Worm (Caenorhabditis elegans) whole organism, early embryonic: Measurements from ENCODE around the gene oac-50.

Source experiments
- B0310.2 ChIP-seq: sonication (generic microtip); optimal IDR thresholded peaks from 2 replicates; lab custom pipeline; 2016; ENCODE audit warnings: mild to moderate bottlenecking, missing genetic modification characterization, missing compliant biosample characterization
- F13C5.2 ChIP-seq: sonication (generic microtip); optimal IDR thresholded peaks from 2 replicates; lab custom pipeline; 2017; ENCODE audit warnings: mild to moderate bottlenecking, missing genetic modification characterization, inconsistent platforms, missing compliant biosample characterization
- aly-1 ChIP-seq: sonication (generic microtip); optimal IDR thresholded peaks from 2 replicates; lab custom pipeline; 2016; ENCODE audit warnings: missing genetic modification characterization, missing compliant biosample characterization
- ama-1 ChIP-seq: fragments of 150-350 bp; optimal IDR thresholded peaks from 2 replicates; lab custom pipeline; 2014
- ceh-13 ChIP-seq: fragments of 200-800 bp; sonication (Bioruptor generic); optimal IDR thresholded peaks from 2 replicates; lab custom pipeline; 2018; ENCODE audit warnings: mild to moderate bottlenecking, missing genetic modification characterization, missing compliant biosample characterization
- ceh-36 ChIP-seq: sonication (generic microtip); optimal IDR thresholded peaks from 2 replicates; lab custom pipeline; 2016; ENCODE audit warnings: missing genetic modification characterization, inconsistent platforms, missing compliant biosample characterization
- ets-7 ChIP-seq: sonication (generic microtip); optimal IDR thresholded peaks from 2 replicates; lab custom pipeline; 2016; ENCODE audit warnings: missing genotype, missing genetic modification characterization, missing compliant biosample characterization
- flt-1 ChIP-seq: fragments of 200-800 bp; sonication (Bioruptor generic); IDR thresholded peaks from 2 replicates; pipeline ENCODE4 v1.3.6; 2022; ENCODE audit warnings: missing genetic modification characterization, missing compliant biosample characterization
- hmbx-1 ChIP-seq: sonication (generic microtip); optimal IDR thresholded peaks from 2 replicates; lab custom pipeline; 2016; ENCODE audit warnings: mild to moderate bottlenecking, missing genetic modification characterization, missing compliant biosample characterization
- hmg-4 ChIP-seq: fragments of 200-800 bp; sonication (Bioruptor generic); optimal IDR thresholded peaks from 2 replicates; lab custom pipeline; 2018; ENCODE audit warnings: mild to moderate bottlenecking, missing genetic modification characterization, missing compliant biosample characterization
- hnd-1 ChIP-seq: sonication (generic microtip); optimal IDR thresholded peaks from 2 replicates; lab custom pipeline; 2016; ENCODE audit warnings: missing genetic modification characterization, missing compliant biosample characterization
- pes-1 ChIP-seq: fragments of 200-800 bp; sonication (Bioruptor generic); IDR thresholded peaks from 2 replicates; pipeline ENCODE4 v1.3.6; 2022; ENCODE audit warnings: missing genetic modification reagents, missing genetic modification characterization, missing compliant biosample characterization
- scrt-1 ChIP-seq: fragments of 200-800 bp; sonication (Bioruptor generic); IDR thresholded peaks from 2 replicates; pipeline ENCODE4 v1.3.6; 2022; ENCODE audit warnings: missing genetic modification characterization, missing compliant biosample characterization
- sea-1 ChIP-seq: fragments of 200-800 bp; sonication (Bioruptor generic); conservative IDR thresholded peaks from 2 replicates; pipeline ENCODE4 v1.3.6; 2022; ENCODE audit warnings: missing genetic modification characterization, missing compliant biosample characterization
- tbx-11 ChIP-seq: fragments of 200-800 bp; sonication (Bioruptor generic); IDR thresholded peaks from 2 replicates; pipeline ENCODE4 v1.3.6; 2022; ENCODE audit warnings: missing genetic modification characterization, missing compliant biosample characterization
- tbx-37 ChIP-seq: fragments of 200-800 bp; sonication (Bioruptor generic); conservative IDR thresholded peaks from 2 replicates; pipeline ENCODE4 v1.3.6; 2022; ENCODE audit warnings: missing genetic modification reagents, missing genetic modification characterization, missing compliant biosample characterization
- tra-4 ChIP-seq: sonication (generic microtip); optimal IDR thresholded peaks from 2 replicates; lab custom pipeline; 2017; ENCODE audit warnings: missing genetic modification characterization, missing compliant biosample characterization

oac-50 gene

ce11 chrV:9079965-9080432, 6.7 kb upstream of the oac-50 start:
- no peak for TF ChIP-seq scrt-1 (GFP tag; lab: Robert Waterston, UW)
- no peak for TF ChIP-seq hnd-1 (tag; lab: Kevin White, UChicago)
- TF ChIP-seq ama-1 = no peak
- no peak for TF ChIP-seq aly-1 (tag; lab: Kevin White, UChicago)
- TF ChIP-seq ets-7 = no peak
- TF ChIP-seq tra-4 (tag; lab: Kevin White, UChicago) = no peak
- TF ChIP-seq flt-1 (GFP tag; lab: Robert Waterston, UW) = no peak

DNA sequence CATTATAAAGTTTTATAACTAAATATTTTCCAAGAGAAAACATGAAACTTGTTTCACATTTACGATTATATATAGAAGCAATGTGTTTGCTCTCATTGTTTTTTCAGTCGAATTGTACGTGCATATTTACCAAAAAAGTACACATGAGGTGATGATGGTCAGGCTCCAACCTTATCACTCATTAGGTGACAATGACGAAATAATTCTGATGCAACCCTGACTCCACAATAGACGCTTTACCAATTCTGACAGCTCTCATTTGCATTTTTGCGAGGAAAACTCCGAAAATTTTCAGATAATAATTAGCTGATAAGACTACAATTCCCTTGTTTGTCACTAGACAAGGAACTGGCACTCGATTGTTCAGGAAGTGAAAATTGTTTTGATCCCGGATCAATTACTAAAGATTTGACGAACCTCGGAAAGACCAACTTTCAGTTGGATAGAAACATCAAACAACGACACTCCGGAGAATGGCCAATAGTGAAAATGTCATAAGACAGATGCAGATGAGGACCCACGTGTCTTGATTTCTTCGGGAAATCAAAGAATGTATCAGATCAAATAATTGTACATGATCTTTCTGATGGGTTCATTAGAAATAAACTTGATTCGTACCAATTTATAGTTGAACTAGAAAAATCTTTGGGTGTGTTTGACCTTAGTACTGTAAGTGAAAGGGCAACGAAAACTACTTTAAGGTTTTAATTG, 5.6 kb upstream of the oac-50 start:
- TF ChIP-seq ceh-36 (tag; lab: Kevin White, UChicago) (no peak), tra-4 (tag; lab: Kevin White, UChicago) (no peak), ceh-13 (GFP tag; lab: Kevin White, UChicago) (no peak)

DNA sequence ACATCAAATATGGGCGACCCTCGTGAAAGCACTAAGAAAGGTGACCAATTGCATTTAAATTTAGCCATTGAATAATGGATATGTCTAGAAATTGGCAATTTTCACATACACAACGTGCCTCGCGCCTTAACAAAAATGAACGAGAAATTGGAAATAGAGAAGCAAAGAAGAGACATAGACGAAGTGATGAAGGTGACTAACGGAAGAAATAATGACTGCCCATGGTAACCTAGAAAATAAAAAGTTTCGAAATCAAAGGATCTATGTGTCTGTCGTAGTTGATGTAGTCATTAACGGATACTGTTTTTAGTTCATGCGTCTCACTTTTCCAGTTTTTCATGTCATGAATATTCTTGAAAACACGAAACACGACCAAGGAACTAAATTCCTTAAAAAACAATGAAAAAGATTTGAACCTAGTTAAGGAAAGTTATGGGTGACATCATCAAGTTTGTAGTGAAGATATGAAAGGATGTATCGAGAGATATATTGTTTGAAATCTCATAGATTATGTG, 4.8 kb upstream of the oac-50 start:
- TF ChIP-seq ceh-36 (tag; lab: Kevin White, UChicago) (no peak), ceh-13 (GFP tag; lab: Kevin White, UChicago) (no peak), scrt-1 (GFP tag; lab: Robert Waterston, UW) (no peak), tbx-11 (GFP tag; lab: Robert Waterston, UW) (no peak), ets-7 (no peak), hnd-1 (tag; lab: Kevin White, UChicago) (no peak), hmbx-1 (no peak), sea-1 (GFP tag; lab: Robert Waterston, UW) (no peak), F13C5.2 (tag; lab: Kevin White, UChicago) (no peak), hmg-4 (GFP tag; lab: Kevin White, UChicago) (no peak), B0310.2 (no peak), flt-1 (GFP tag; lab: Robert Waterston, UW) (no peak)

ce11 chrV:9076273-9076672, 2.9 kb upstream of the oac-50 start, which contains the start of gene T27E4.7:
T27E4.7 (minus strand) TSS chrV:9076322.
- no peak for TF ChIP-seq hnd-1 (tag; lab: Kevin White, UChicago)
- no peak for TF ChIP-seq F13C5.2 (tag; lab: Kevin White, UChicago)
- TF ChIP-seq flt-1 (GFP tag; lab: Robert Waterston, UW) = no peak
- TF ChIP-seq pes-1 (GFP tag; lab: Robert Waterston, UW) = no peak
- TF ChIP-seq tbx-37 (GFP tag; lab: Robert Waterston, UW) = no peak
- no peak for TF ChIP-seq scrt-1 (GFP tag; lab: Robert Waterston, UW)
- no peak for TF ChIP-seq hmbx-1
- no peak for TF ChIP-seq ceh-36 (tag; lab: Kevin White, UChicago)
- TF ChIP-seq tra-4 (tag; lab: Kevin White, UChicago) = no peak
- TF ChIP-seq ets-7 = no peak
- no peak for TF ChIP-seq ceh-13 (GFP tag; lab: Kevin White, UChicago)
- TF ChIP-seq B0310.2 = no peak
- no peak for TF ChIP-seq hmg-4 (GFP tag; lab: Kevin White, UChicago)
- TF ChIP-seq aly-1 (tag; lab: Kevin White, UChicago) = no peak
- TF ChIP-seq sea-1 (GFP tag; lab: Robert Waterston, UW) = no peak
- TF ChIP-seq tbx-11 (GFP tag; lab: Robert Waterston, UW) = no peak
- no peak for TF ChIP-seq ama-1

ce11 chrV:9075827-9076226, 2.5 kb upstream of the oac-50 start:
- no peak for TF ChIP-seq aly-1 (tag; lab: Kevin White, UChicago)
- no peak for TF ChIP-seq B0310.2
- TF ChIP-seq sea-1 (GFP tag; lab: Robert Waterston, UW) = no peak
- TF ChIP-seq flt-1 (GFP tag; lab: Robert Waterston, UW) = no peak

DNA sequence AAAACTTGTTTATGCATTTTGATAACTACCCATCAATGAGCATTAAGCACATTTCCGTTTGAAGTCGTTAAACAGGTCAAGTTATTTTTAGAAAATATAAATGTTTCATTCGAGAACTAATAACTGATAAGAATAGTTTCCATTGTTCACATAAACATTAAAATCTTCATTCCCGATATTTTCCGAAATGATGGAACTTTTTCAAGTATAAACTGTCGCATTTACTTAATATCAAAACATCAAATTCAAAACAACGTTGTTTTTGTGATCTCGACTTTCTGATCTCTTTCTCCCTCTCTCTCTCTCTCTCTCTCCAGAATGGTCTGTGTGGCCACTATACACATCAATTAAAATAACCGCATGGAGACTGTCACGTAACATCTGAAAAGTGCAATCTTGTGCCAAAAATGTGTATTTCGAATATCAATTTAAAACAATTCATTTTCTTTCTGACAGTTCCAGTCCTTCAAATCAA, 1.1 kb upstream of the oac-50 start:
- TF ChIP-seq tbx-11 (GFP tag; lab: Robert Waterston, UW) = no peak
- no peak for TF ChIP-seq ceh-36 (tag; lab: Kevin White, UChicago)
- TF ChIP-seq hmbx-1 = no peak
- no peak for TF ChIP-seq scrt-1 (GFP tag; lab: Robert Waterston, UW)

- TF ChIP-seq hmg-4 (GFP tag; lab: Kevin White, UChicago) = no peak
- no peak for TF ChIP-seq pes-1 (GFP tag; lab: Robert Waterston, UW)
- no peak for TF ChIP-seq ets-7
- TF ChIP-seq tra-4 (tag; lab: Kevin White, UChicago) = no peak
- no peak for TF ChIP-seq B0310.2
- no peak for TF ChIP-seq hmbx-1
- TF ChIP-seq scrt-1 (GFP tag; lab: Robert Waterston, UW) = no peak
- no peak for TF ChIP-seq ceh-36 (tag; lab: Kevin White, UChicago)
- TF ChIP-seq sea-1 (GFP tag; lab: Robert Waterston, UW) = no peak
- TF ChIP-seq tbx-11 (GFP tag; lab: Robert Waterston, UW) = no peak
These were observed 3.7 kb downstream of the oac-50 start, which contains the start of gene T27E4.5 for ce11 chrV:9069680-9070079. T27E4.5 (minus strand) TSS chrV:9069780.

- TF ChIP-seq hmg-4 (GFP tag; lab: Kevin White, UChicago) (no peak), hmbx-1 (no peak), sea-1 (GFP tag; lab: Robert Waterston, UW) (no peak), scrt-1 (GFP tag; lab: Robert Waterston, UW) (no peak), ceh-36 (tag; lab: Kevin White, UChicago) (no peak), ceh-13 (GFP tag; lab: Kevin White, UChicago) (no peak), aly-1 (tag; lab: Kevin White, UChicago) (no peak)
These were observed 5.7 kb downstream of the oac-50 start, which contains the start of gene fip-2 for ce11 chrV:9067678-9068077. fip-2 (plus strand) TSS chrV:9067978.
